Fruit fly (Drosophila melanogaster) whole organism: ENCODE results near the gene Trm7-32.

ENCODE experiments used
- CG8478 ChIP-seq: fragments of >200 bp; optimal IDR thresholded peaks from 2 replicates; lab custom pipeline; 2018; ENCODE audit warnings: inconsistent platforms
- Dll ChIP-seq: fragments of >200 bp; optimal IDR thresholded peaks from 2 replicates; lab custom pipeline; 2017
- psq ChIP-seq: fragments of >200 bp; optimal IDR thresholded peaks from 2 replicates; lab custom pipeline; 2017

- TF ChIP-seq psq (lab: Kevin White, UChicago) (no peak), Dll (lab: Kevin White, UChicago) (no peak), CG8478 (lab: Kevin White, UChicago) (no peak)
Measured at dm6 chr3R:17043570-17043923, 3.1 kb downstream of the Trm7-32 start.
